Worm (Caenorhabditis elegans) whole organism, L2 larva: Measurements from ENCODE around the gene spp-22.
A peak's percentile ranks its signal among the peaks of the same experiment; 100 is the strongest.

Experiments
- C34F6.9 ChIP-seq: fragments of 150-350 bp; optimal IDR thresholded peaks from 2 replicates; lab custom pipeline; 2014; ENCODE audit warnings: missing biosample characterization, missing genetic modification characterization
- F13H6.1 ChIP-seq: sonication (generic microtip); optimal IDR thresholded peaks from 2 replicates; lab custom pipeline; 2016; ENCODE audit warnings: missing genetic modification characterization, missing compliant biosample characterization
- Y55F3AM.14 ChIP-seq: fragments of 200-800 bp; sonication (Bioruptor generic); optimal IDR thresholded peaks from 2 replicates; lab custom pipeline; 2018; ENCODE audit warnings: mild to moderate bottlenecking, missing genetic modification characterization, missing compliant biosample characterization
- alr-1 ChIP-seq: fragments of 150-350 bp; optimal IDR thresholded peaks from 2 replicates; lab custom pipeline; 2014; ENCODE audit warnings: missing biosample characterization, missing genetic modification characterization
- blmp-1 ChIP-seq: sonication (generic microtip); optimal IDR thresholded peaks from 2 replicates; lab custom pipeline; 2017; ENCODE audit warnings: missing genetic modification characterization, mild to moderate bottlenecking, missing compliant biosample characterization, antibody characterized with exemption, moderate library complexity; ENCODE audit not compliant: insufficient read depth
- ceh-16 ChIP-seq: fragments of 150-350 bp; optimal IDR thresholded peaks from 2 replicates; lab custom pipeline; 2014; ENCODE audit warnings: missing biosample characterization, missing genetic modification characterization
- ceh-82 ChIP-seq: fragments of 150-350 bp; optimal IDR thresholded peaks from 2 replicates; lab custom pipeline; 2014; ENCODE audit warnings: missing biosample characterization, missing genetic modification characterization
- crh-2 ChIP-seq: sonication (generic microtip); optimal IDR thresholded peaks from 2 replicates; lab custom pipeline; 2017; ENCODE audit warnings: missing biosample characterization, missing genetic modification characterization
- egl-27 ChIP-seq: sonication (generic microtip); optimal IDR thresholded peaks from 3 replicates; lab custom pipeline; 2017; ENCODE audit warnings: missing biosample characterization, missing genetic modification reagents, missing genetic modification characterization
- elt-3 ChIP-seq: sonication (generic microtip); optimal IDR thresholded peaks from 2 replicates; lab custom pipeline; 2017; ENCODE audit warnings: missing biosample characterization, missing genetic modification characterization
- fos-1 ChIP-seq: fragments of 150-350 bp; optimal IDR thresholded peaks from 2 replicates; lab custom pipeline; 2014; ENCODE audit warnings: missing biosample characterization, missing genetic modification characterization
- lin-39 ChIP-seq: fragments of 150-350 bp; optimal IDR thresholded peaks from 2 replicates; lab custom pipeline; 2014; ENCODE audit warnings: missing biosample characterization, missing genetic modification reagents, missing genetic modification characterization
- lsy-2 ChIP-seq, 2 experiments: fragments of 150-350 bp in 1 of 2; sonication (generic microtip) in 1 of 2; optimal IDR thresholded peaks; 2 replicates each; lab custom pipeline; 2014 to 2017; ENCODE audit warnings: missing biosample characterization in 2 of 2, missing genetic modification characterization in 2 of 2
- mab-5 ChIP-seq: fragments of 150-350 bp; optimal IDR thresholded peaks from 2 replicates; lab custom pipeline; 2014; ENCODE audit warnings: missing biosample characterization, missing genetic modification characterization
- mbf-1 ChIP-seq: sonication (generic microtip); optimal IDR thresholded peaks from 2 replicates; lab custom pipeline; 2017; ENCODE audit warnings: missing biosample characterization, missing genetic modification characterization
- mdl-1 ChIP-seq, 2 experiments: fragments of 150-350 bp in 1 of 2; sonication (generic microtip) in 1 of 2; optimal IDR thresholded peaks; 2 replicates each; lab custom pipeline; 2017; ENCODE audit warnings: missing biosample characterization in 2 of 2, missing genetic modification characterization in 2 of 2
- nhr-11 ChIP-seq: fragments of 150-350 bp; optimal IDR thresholded peaks from 2 replicates; lab custom pipeline; 2014; ENCODE audit warnings: missing biosample characterization, missing genetic modification characterization
- nhr-12 ChIP-seq: fragments of 150-350 bp; optimal IDR thresholded peaks from 2 replicates; lab custom pipeline; 2014; ENCODE audit warnings: missing biosample characterization, missing genetic modification characterization
- nhr-129 ChIP-seq: fragments of 150-350 bp; optimal IDR thresholded peaks from 2 replicates; lab custom pipeline; 2014; ENCODE audit warnings: missing biosample characterization, missing genetic modification characterization
- nhr-23 ChIP-seq: fragments of 150-350 bp; optimal IDR thresholded peaks from 2 replicates; lab custom pipeline; 2014; ENCODE audit warnings: missing biosample characterization, missing genetic modification reagents, missing genetic modification characterization
- nhr-237 ChIP-seq: fragments of 150-350 bp; optimal IDR thresholded peaks from 2 replicates; lab custom pipeline; 2014; ENCODE audit warnings: missing biosample characterization, missing genetic modification characterization
- nhr-6 ChIP-seq: fragments of 150-350 bp; optimal IDR thresholded peaks from 2 replicates; lab custom pipeline; 2014; ENCODE audit warnings: missing biosample characterization, missing genetic modification characterization
- nhr-77 ChIP-seq: fragments of 150-350 bp; optimal IDR thresholded peaks from 2 replicates; lab custom pipeline; 2014; ENCODE audit warnings: missing biosample characterization, missing genetic modification characterization
- skn-1 ChIP-seq: sonication (generic microtip); optimal IDR thresholded peaks from 2 replicates; lab custom pipeline; 2017; ENCODE audit warnings: missing biosample characterization, missing genetic modification characterization
- sma-9 ChIP-seq, 2 experiments: fragments of 150-350 bp in 1 of 2; sonication (generic microtip) in 1 of 2; optimal IDR thresholded peaks; 2 replicates each; lab custom pipeline; 2014 to 2016; ENCODE audit warnings: missing genetic modification characterization in 2 of 2, mild to moderate bottlenecking in 1 of 2, missing biosample characterization in 1 of 2, missing compliant biosample characterization in 1 of 2, missing genetic modification reagents in 1 of 2, moderate library complexity in 1 of 2
- snpc-4 ChIP-seq: fragments of 150-350 bp; optimal IDR thresholded peaks from 2 replicates; lab custom pipeline; 2014; ENCODE audit warnings: missing biosample characterization, missing genetic modification characterization
- unc-39 ChIP-seq: fragments of 150-350 bp; optimal IDR thresholded peaks from 2 replicates; lab custom pipeline; 2014; ENCODE audit warnings: missing biosample characterization, missing genetic modification characterization
- unc-55 ChIP-seq: fragments of 150-350 bp; sonication (generic microtip); optimal IDR thresholded peaks from 3 replicates; lab custom pipeline; 2014; ENCODE audit warnings: missing biosample characterization, missing genetic modification reagents, missing genetic modification characterization
- zag-1 ChIP-seq: fragments of 150-350 bp; optimal IDR thresholded peaks from 2 replicates; lab custom pipeline; 2014; ENCODE audit warnings: missing biosample characterization, missing genetic modification characterization
- ztf-11 ChIP-seq: sonication (generic microtip); optimal IDR thresholded peaks from 2 replicates; lab custom pipeline; 2017; ENCODE audit warnings: missing biosample characterization, missing genetic modification characterization

spp-22 gene

ce11 chrX:7210467-7211107 lies 918 bp upstream of the spp-22 start:
- TF ChIP-seq C34F6.9 (tag; lab: Kevin White, UChicago): peak; percentile 10
- TF ChIP-seq nhr-23: no peak
- TF ChIP-seq nhr-129 (tag; lab: Kevin White, UChicago): peak; percentile 50
- peak; percentile 35 for TF ChIP-seq sma-9 (GFP tag; optimal IDR thresholded peaks at IDR 0.05; lab: Kevin White, UChicago)
- TF ChIP-seq sma-9 (tag; optimal IDR thresholded peaks at IDR 0.05; lab: Kevin White, UChicago): no peak
- peak; percentile 93 for TF ChIP-seq blmp-1 (tag; lab: Kevin White, UChicago)
- TF ChIP-seq unc-39: no peak

- TF ChIP-seq nhr-129 (tag; lab: Kevin White, UChicago): peak; percentile 44
- TF ChIP-seq sma-9 (GFP tag; optimal IDR thresholded peaks at IDR 0.05; lab: Kevin White, UChicago): peak; percentile 19
- no peak for TF ChIP-seq sma-9 (tag; optimal IDR thresholded peaks at IDR 0.05; lab: Kevin White, UChicago)
- TF ChIP-seq blmp-1 (tag; lab: Kevin White, UChicago): no peak
- no peak for TF ChIP-seq crh-2 (tag; lab: Kevin White, UChicago)
- no peak for TF ChIP-seq ceh-82 (tag; lab: Kevin White, UChicago)
Observed at ce11 chrX:7217704-7218479, 6.4 kb downstream of the spp-22 start, which contains the start of gene syd-9. TSS of gene syd-9 (plus strand) at chrX:7218097.

DNA sequence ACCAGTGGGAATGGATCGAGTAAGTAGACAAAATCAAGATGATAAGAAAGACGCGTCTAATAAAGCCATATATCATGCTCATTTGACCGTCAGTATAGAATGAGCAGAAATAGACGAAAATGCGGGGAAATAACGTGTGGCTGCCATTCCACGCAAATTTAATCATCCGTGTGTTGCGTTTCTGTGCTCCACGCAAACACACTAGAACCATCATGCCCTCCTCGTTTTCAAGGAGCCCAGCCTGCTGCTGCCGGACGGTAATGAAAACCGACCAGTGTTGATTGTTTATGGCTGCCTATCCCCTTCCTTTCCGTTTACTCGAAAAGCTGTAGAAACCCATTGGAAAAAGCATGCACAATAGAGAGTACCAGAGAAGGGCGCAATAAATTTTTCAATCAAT lies 8.7 kb downstream of the spp-22 start:
- TF ChIP-seq nhr-23: no peak
- no peak for TF ChIP-seq nhr-129 (tag; lab: Kevin White, UChicago)
- TF ChIP-seq snpc-4: no peak
- TF ChIP-seq egl-27 (tag; lab: Kevin White, UChicago): no peak
- no peak for TF ChIP-seq nhr-12 (tag; lab: Kevin White, UChicago)
- no peak for TF ChIP-seq Y55F3AM.14
- no peak for TF ChIP-seq mdl-1 (tag; optimal IDR thresholded peaks at IDR 0.05; lab: Kevin White, UChicago)
- TF ChIP-seq nhr-77: no peak
- TF ChIP-seq ztf-11 (tag; lab: Kevin White, UChicago): no peak
- TF ChIP-seq ceh-16 (tag; lab: Kevin White, UChicago): no peak
- TF ChIP-seq elt-3 (tag; lab: Kevin White, UChicago): no peak
- no peak for TF ChIP-seq nhr-6 (tag; lab: Kevin White, UChicago)
- no peak for TF ChIP-seq nhr-237
- no peak for TF ChIP-seq mbf-1 (tag; lab: Kevin White, UChicago)

ce11 chrX:7222383-7222782 lies 10.9 kb downstream of the spp-22 start:
- TF ChIP-seq mbf-1 (tag; lab: Kevin White, UChicago) (no peak), lin-39 (no peak), mab-5 (tag; lab: Kevin White, UChicago) (no peak), unc-55 (GFP tag; lab: Kevin White, UChicago) (peak; percentile 30), zag-1 (tag; lab: Kevin White, UChicago) (no peak)

DNA sequence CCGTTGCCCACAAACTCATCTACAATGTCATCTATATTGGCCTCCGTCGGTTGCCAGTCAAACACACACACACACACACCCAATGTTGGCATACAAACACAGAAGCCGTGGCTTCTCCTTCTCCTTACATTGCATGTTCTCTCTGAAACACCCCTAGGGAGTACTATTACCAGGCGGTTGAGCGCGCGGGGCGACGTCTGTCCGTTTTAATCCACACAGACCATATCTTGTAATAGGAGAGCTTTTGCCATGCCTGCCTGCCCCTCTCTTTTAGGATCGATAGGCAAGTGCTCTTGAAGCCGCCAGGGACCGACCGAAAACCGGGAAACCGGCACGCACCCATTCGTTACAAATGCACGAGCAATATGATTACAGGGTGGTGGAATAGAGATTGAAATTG lies 13.0 kb downstream of the spp-22 start:
- no peak for TF ChIP-seq ztf-11 (tag; lab: Kevin White, UChicago)
- TF ChIP-seq fos-1 (tag; lab: Kevin White, UChicago): no peak
- no peak for TF ChIP-seq F13H6.1 (tag; lab: Kevin White, UChicago)
- no peak for TF ChIP-seq unc-39
- TF ChIP-seq blmp-1 (tag; lab: Kevin White, UChicago): no peak
- TF ChIP-seq lsy-2 (tag; optimal IDR thresholded peaks at IDR 0.05; lab: Kevin White, UChicago): no peak
- TF ChIP-seq skn-1: no peak
- no peak for TF ChIP-seq nhr-6 (tag; lab: Kevin White, UChicago)
- TF ChIP-seq nhr-11 (tag; lab: Kevin White, UChicago): no peak
- TF ChIP-seq C34F6.9 (tag; lab: Kevin White, UChicago): no peak
- no peak for TF ChIP-seq alr-1 (tag; lab: Kevin White, UChicago)
- TF ChIP-seq mab-5 (tag; lab: Kevin White, UChicago): no peak
